Comparison of ENCODE assay signal across 4 worm cellular contexts in genomic region chrIII:5405628-5406084, ce11.
TF ChIP-seq lines count a peak whose summit lies in the region.

TSS of gene W03A5.2 (plus strand) at chrIII:5406034.
TSS of gene Y32H12A.8 (minus strand) at chrIII:5406037.

TF ChIP-seq in whole organism, L1 larva, 84 proteins besides CTCF, POLR2A, EP300 and RAD21 (continued from another document):
- TF ChIP-seq hpl-2 (GFP tag; optimal IDR thresholded peaks at IDR 0.05; lab: Kevin White, UChicago) (no peak), hlh-17 (GFP tag; optimal IDR thresholded peaks at IDR 0.05; lab: Kevin White, UChicago; ENCODE audit: borderline replicate concordance) (no peak), lir-3 (tag; optimal IDR thresholded peaks at IDR 0.05; lab: Kevin White, UChicago; ENCODE audit: poor library complexity) (no peak), irx-1 (tag; optimal IDR thresholded peaks at IDR 0.05; lab: Kevin White, UChicago) (no peak), nhr-85 (tag; lab: Kevin White, UChicago) (peak; percentile 41), mep-1 (tag; optimal IDR thresholded peaks at IDR 0.05; lab: Kevin White, UChicago) (peak; percentile 11), aly-2 (tag; optimal IDR thresholded peaks at IDR 0.05; lab: Kevin White, UChicago) (no peak), F16B12.6 (tag; optimal IDR thresholded peaks at IDR 0.05; lab: Kevin White, UChicago) (no peak), elt-3 (tag; optimal IDR thresholded peaks at IDR 0.05; lab: Kevin White, UChicago) (peak in 1 of 6 experiments; percentile 15), hlh-4 (tag; optimal IDR thresholded peaks at IDR 0.05; lab: Kevin White, UChicago) (no peak), skn-1 (tag; optimal IDR thresholded peaks at IDR 0.05; lab: Kevin White, UChicago) (peak; percentile 28), mdl-1 (tag; optimal IDR thresholded peaks at IDR 0.05; lab: Kevin White, UChicago) (peak in 1 of 2 experiments; percentile 41), lin-35 (GFP tag; optimal IDR thresholded peaks at IDR 0.05; lab: Kevin White, UChicago) (peak; percentile 72 to 95), C16A3.4 (tag; optimal IDR thresholded peaks at IDR 0.05; lab: Kevin White, UChicago) (peak; percentile 31), fos-1 (tag; optimal IDR thresholded peaks at IDR 0.05; lab: Kevin White, UChicago) (no peak), tbx-2 (tag; optimal IDR thresholded peaks at IDR 0.05; lab: Kevin White, UChicago) (no peak), isw-1 (GFP tag; IDR thresholded peaks at IDR 0.05; lab: Robert Waterston, UW) (peak; percentile 6; the same call in 1 of the 2 replicates), ceh-88 (GFP tag; IDR thresholded peaks at IDR 0.05; lab: Robert Waterston, UW) (no peak), rnt-1 (tag; optimal IDR thresholded peaks at IDR 0.05; lab: Kevin White, UChicago) (peak; percentile 28), blmp-1 (tag; optimal IDR thresholded peaks at IDR 0.05; lab: Kevin White, UChicago) (peak; percentile 34), ces-1 (GFP tag; optimal IDR thresholded peaks at IDR 0.05; lab: Kevin White, UChicago) (no peak), dpl-1 (GFP tag; optimal IDR thresholded peaks at IDR 0.05; lab: Kevin White, UChicago) (peak; percentile 76 to 88 (median 82))
TF ChIP-seq in whole organism, L1 larva: peak in this region for 14.

TF ChIP-seq in whole organism, L2 larva, 48 proteins besides CTCF, POLR2A, EP300 and RAD21 (continued from another document):
- TF ChIP-seq C34F6.9 (tag; optimal IDR thresholded peaks at IDR 0.05; lab: Kevin White, UChicago), result peak; percentile 16

TF ChIP-seq in whole organism, L3 larva, 47 proteins besides CTCF, POLR2A, EP300 and RAD21 (continued from another document):
- peak; percentile 34 for TF ChIP-seq hmg-11 (tag; optimal IDR thresholded peaks at IDR 0.05; lab: Kevin White, UChicago)
- peak; percentile 30 for TF ChIP-seq lin-39 (tag; optimal IDR thresholded peaks at IDR 0.05; lab: Kevin White, UChicago)
- TF ChIP-seq mml-1 (tag; optimal IDR thresholded peaks at IDR 0.05; lab: Kevin White, UChicago), result no peak
- peak; percentile 47 for TF ChIP-seq nhr-25 (tag; optimal IDR thresholded peaks at IDR 0.05; lab: Kevin White, UChicago)
- no peak for TF ChIP-seq nhr-77 (tag; optimal IDR thresholded peaks at IDR 0.05; lab: Kevin White, UChicago)
- TF ChIP-seq pha-4 (tag; optimal IDR thresholded peaks at IDR 0.05; lab: Kevin White, UChicago), result peak; percentile 62
- TF ChIP-seq unc-39 (tag; optimal IDR thresholded peaks at IDR 0.05; lab: Kevin White, UChicago), result no peak
TF ChIP-seq in whole organism, L3 larva: peak in this region for 7.

TF ChIP-seq in whole organism, L4 larva, 104 proteins besides CTCF, POLR2A, EP300 and RAD21 (continued from another document):
- peak; percentile 42 for TF ChIP-seq aha-1 (tag; lab: Kevin White, UChicago)
- TF ChIP-seq F10B5.3 (tag; optimal IDR thresholded peaks at IDR 0.05; lab: Kevin White, UChicago), result no peak
- no peak for TF ChIP-seq daf-8 (GFP tag; IDR thresholded peaks at IDR 0.05; lab: Robert Waterston, UW)
- no peak for TF ChIP-seq nhr-237 (tag; optimal IDR thresholded peaks at IDR 0.05; lab: Kevin White, UChicago)
- no peak for TF ChIP-seq nhr-10 (tag; optimal IDR thresholded peaks at IDR 0.05; lab: Kevin White, UChicago)
- TF ChIP-seq lin-38 (GFP tag; IDR thresholded peaks at IDR 0.05; lab: Robert Waterston, UW), result peak; percentile 75
- TF ChIP-seq hlh-30 (tag; optimal IDR thresholded peaks at IDR 0.05; lab: Kevin White, UChicago; ENCODE audit: insufficient read depth), result peak; percentile 56
- TF ChIP-seq egl-43 (GFP tag; IDR thresholded peaks at IDR 0.05; lab: Robert Waterston, UW), result no peak
- no peak for TF ChIP-seq mxl-2 (GFP tag; conservative IDR thresholded peaks at IDR 0.05; lab: Robert Waterston, UW)
- TF ChIP-seq zfp-3 (GFP tag; conservative IDR thresholded peaks at IDR 0.05; lab: Robert Waterston, UW), result no peak
- TF ChIP-seq daf-16 (GFP tag; optimal IDR thresholded peaks at IDR 0.05; lab: Kevin White, UChicago), result no peak
- TF ChIP-seq daf-16 (tag; optimal IDR thresholded peaks at IDR 0.05; lab: Kevin White, UChicago), result peak; percentile 35
- no peak for TF ChIP-seq madf-5 (GFP tag; IDR thresholded peaks at IDR 0.05; lab: Robert Waterston, UW)
